Fruit fly (Drosophila melanogaster) S2 (cell line): ENCODE measurements around the gene CG9109.

Source experiments
- CG8478 ChIP-seq: fragments of >200 bp; optimal IDR thresholded peaks from 2 replicates; lab custom pipeline; 2018
- CTCF ChIP-seq, 2 experiments: fragments of >200 bp; optimal IDR thresholded peaks; 2 replicates each; lab custom pipeline; 2018

DNA sequence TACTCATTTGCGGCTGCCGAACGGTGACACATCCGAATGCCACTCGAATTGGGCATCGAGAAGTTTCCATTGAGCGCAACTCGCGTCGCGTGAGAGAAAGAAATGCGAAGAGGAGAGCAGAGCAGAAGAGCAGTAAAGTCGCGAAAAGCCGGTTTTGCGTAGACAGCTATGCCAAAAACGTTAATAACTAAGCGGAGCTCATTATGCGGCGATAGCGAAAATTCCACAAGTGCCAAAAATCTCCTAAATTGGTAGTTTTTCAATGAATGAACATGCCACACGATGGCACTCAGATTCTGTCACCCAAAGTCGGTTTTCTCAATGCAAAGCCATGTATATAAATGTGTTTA lies 56.5 kb downstream of the CG9109 start:
- TF ChIP-seq CTCF (optimal IDR thresholded peaks at IDR 0.05; lab: Kevin White, UChicago) (no peak), CG8478 (no peak)
